Worm (Caenorhabditis elegans): Measurements from ENCODE around the gene F23F1.2.

DNA sequence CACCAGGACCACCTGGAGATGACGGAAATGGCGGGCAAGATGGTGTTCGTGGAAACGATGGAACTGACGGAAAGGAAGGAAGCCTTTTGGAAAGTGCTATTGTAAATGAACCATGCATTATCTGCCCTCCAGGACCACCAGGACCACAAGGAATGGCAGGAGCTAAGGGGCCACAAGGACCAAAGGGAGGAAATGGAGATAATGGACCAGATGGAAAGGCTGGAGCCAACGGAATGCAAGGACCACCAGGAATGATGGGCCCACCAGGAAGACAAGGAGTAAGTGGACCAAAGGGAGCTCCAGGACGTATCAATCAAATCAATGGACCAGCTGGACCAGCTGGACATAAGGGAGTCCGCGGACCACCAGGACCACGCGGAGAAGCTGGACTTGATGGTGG, 10.3 kb upstream of the F23F1.2 start:
- TF ChIP-seq F49E8.2 (tag; optimal IDR thresholded peaks at IDR 0.05; ENCODE audit: borderline replicate concordance) (no peak), fkh-10 (GFP tag; optimal IDR thresholded peaks at IDR 0.05) (no peak), snpc-4 (tag; optimal IDR thresholded peaks at IDR 0.05) (no peak), ctbp-1 (GFP tag; IDR thresholded peaks at IDR 0.05) (no peak), arid-1 (GFP tag; conservative IDR thresholded peaks at IDR 0.05) (no peak), nhr-10 (tag; optimal IDR thresholded peaks at IDR 0.05) (no peak)

All from whole organism, L4 larva.